Fruit fly (Drosophila melanogaster) whole organism, embryonic: ENCODE results near the gene Dop1R2.

Experiments used
- CG10209 ChIP-seq: fragments of 200-800 bp; sonication (Bioruptor generic); optimal IDR thresholded peaks from 3 replicates; lab custom pipeline; 2017; ENCODE audit warnings: missing biosample characterization, mild to moderate bottlenecking, missing genetic modification characterization, missing genetic modification reagents
- gro ChIP-seq: fragments of 200-800 bp; sonication (Bioruptor generic); optimal IDR thresholded peaks from 2 replicates; lab custom pipeline; 2016; ENCODE audit warnings: missing biosample characterization, missing genetic modification characterization
- psq ChIP-seq: fragments of 200-800 bp; sonication (Bioruptor generic); optimal IDR thresholded peaks from 2 replicates; lab custom pipeline; 2017; ENCODE audit warnings: missing biosample characterization, missing genetic modification characterization
- tin ChIP-seq: fragments of 200-800 bp; sonication (Bioruptor generic); optimal IDR thresholded peaks from 3 replicates; lab custom pipeline; 2016; ENCODE audit warnings: missing biosample characterization, missing genetic modification characterization

dm6 chr3R:29690539-29690852, 30.7 kb upstream of the Dop1R2 start:
- TF ChIP-seq tin (GFP tag; lab: Kevin White, UChicago), result no peak
- TF ChIP-seq gro (GFP tag; lab: Kevin White, UChicago), result no peak
- TF ChIP-seq CG10209 (GFP tag; lab: Kevin White, UChicago), result peak; percentile 52
- no peak for TF ChIP-seq psq (GFP tag; lab: Kevin White, UChicago)
